Worm (Caenorhabditis elegans) whole organism, L4 larva: Measurements from ENCODE around the gene unc-50.

ENCODE experiments used
- D1046.2 ChIP-seq: fragments of 200-800 bp; sonication (Bioruptor generic); IDR thresholded peaks from 2 replicates; pipeline ENCODE4 v1.3.6; 2022; ENCODE audit warnings: missing genetic modification characterization, missing compliant biosample characterization
- F26F4.8 ChIP-seq: fragments of 200-800 bp; sonication (Bioruptor generic); conservative IDR thresholded peaks from 2 replicates; pipeline ENCODE4 v1.3.6; 2022; ENCODE audit warnings: missing genetic modification characterization, missing compliant biosample characterization
- F49E8.2 ChIP-seq: sonication (generic microtip); optimal IDR thresholded peaks from 2 replicates; lab custom pipeline; 2016; ENCODE audit warnings: missing compliant biosample characterization, mild to moderate bottlenecking, missing genetic modification characterization, borderline replicate concordance
- R02D3.7 ChIP-seq: fragments of 150-350 bp; sonication (generic microtip); optimal IDR thresholded peaks from 3 replicates; lab custom pipeline; 2014; ENCODE audit warnings: missing biosample characterization, missing genetic modification characterization
- T26A8.4 ChIP-seq: fragments of 200-800 bp; sonication (Bioruptor generic); IDR thresholded peaks from 2 replicates; pipeline ENCODE4 v1.3.6; 2022; ENCODE audit warnings: missing genetic modification characterization, missing compliant biosample characterization
- Y105C5A.15 ChIP-seq: fragments of 200-800 bp; sonication (Bioruptor generic); IDR thresholded peaks from 2 replicates; pipeline ENCODE4 v1.3.6; 2022; ENCODE audit warnings: missing genetic modification characterization, missing compliant biosample characterization
- Y48G9A.11 ChIP-seq: fragments of 200-800 bp; sonication (Bioruptor generic); IDR thresholded peaks from 2 replicates; pipeline ENCODE4 v1.3.6; 2022; ENCODE audit warnings: missing genetic modification reagents, missing genetic modification characterization, missing compliant biosample characterization
- ZK546.5 ChIP-seq, 2 experiments: sonication (generic microtip); optimal IDR thresholded peaks; 2 replicates each; lab custom pipeline; 2017; ENCODE audit warnings: missing biosample characterization in 2 of 2, missing genetic modification characterization in 2 of 2
- aha-1 ChIP-seq: fragments of 150-350 bp; peaks from one replicate; lab custom pipeline; 2014; ENCODE audit warnings: missing biosample characterization, missing genetic modification characterization
- ama-1 ChIP-seq: fragments of 150-350 bp; optimal IDR thresholded peaks from 2 replicates; lab custom pipeline; 2014; ENCODE audit warnings: inconsistent platforms, mixed read lengths
- ceh-62 ChIP-seq: sonication (generic microtip); optimal IDR thresholded peaks from 2 replicates; lab custom pipeline; 2017; ENCODE audit warnings: missing biosample characterization, missing genetic modification characterization
- ceh-82 ChIP-seq: sonication (generic microtip); optimal IDR thresholded peaks from 2 replicates; lab custom pipeline; 2017; ENCODE audit warnings: missing biosample characterization, missing genetic modification characterization
- daf-8 ChIP-seq: fragments of 200-800 bp; sonication (Bioruptor generic); IDR thresholded peaks from 2 replicates; pipeline ENCODE4 v1.3.6; 2022; ENCODE audit warnings: missing genetic modification characterization, missing compliant biosample characterization
- dve-1 ChIP-seq: sonication (generic microtip); optimal IDR thresholded peaks from 2 replicates; lab custom pipeline; 2017; ENCODE audit warnings: antibody characterized with exemption, mild to moderate bottlenecking, missing genetic modification characterization, missing compliant biosample characterization; ENCODE audit not compliant: insufficient read depth
- egl-27 ChIP-seq: sonication (generic microtip); optimal IDR thresholded peaks from 3 replicates; lab custom pipeline; 2017; ENCODE audit warnings: missing biosample characterization, missing genetic modification reagents, missing genetic modification characterization
- fkh-10 ChIP-seq: fragments of 150-350 bp; optimal IDR thresholded peaks from 2 replicates; lab custom pipeline; 2014; ENCODE audit warnings: missing biosample characterization, missing genetic modification reagents, missing genetic modification characterization
- hlh-11 ChIP-seq: fragments of 200-800 bp; sonication (Bioruptor generic); optimal IDR thresholded peaks from 2 replicates; lab custom pipeline; 2018; ENCODE audit warnings: mild to moderate bottlenecking, missing genetic modification characterization, missing compliant biosample characterization
- hlh-30 ChIP-seq: sonication (generic microtip); optimal IDR thresholded peaks from 2 replicates; lab custom pipeline; 2017; ENCODE audit warnings: antibody characterized with exemption, mild to moderate bottlenecking, missing genetic modification characterization, missing compliant biosample characterization; ENCODE audit not compliant: insufficient read depth
- hmg-1.1 ChIP-seq: fragments of 200-800 bp; sonication (Bioruptor generic); IDR thresholded peaks from 2 replicates; pipeline ENCODE4 v1.3.6; 2022; ENCODE audit warnings: missing genetic modification reagents, missing genetic modification characterization, missing compliant biosample characterization
- jun-1 ChIP-seq: fragments of 150-350 bp; optimal IDR thresholded peaks from 2 replicates; lab custom pipeline; 2014; ENCODE audit warnings: missing biosample characterization, missing genetic modification reagents, missing genetic modification characterization
- lim-7 ChIP-seq: fragments of 200-800 bp; sonication (Bioruptor generic); IDR thresholded peaks from 2 replicates; pipeline ENCODE4 v1.3.6; 2022; ENCODE audit warnings: missing genetic modification characterization, missing compliant biosample characterization
- lin-29 ChIP-seq: fragments of 200-800 bp; sonication (Bioruptor generic); IDR thresholded peaks from 2 replicates; pipeline ENCODE4 v1.3.6; 2022; ENCODE audit warnings: missing genetic modification reagents, missing genetic modification characterization, missing compliant biosample characterization
- lir-3 ChIP-seq: sonication (generic microtip); optimal IDR thresholded peaks from 2 replicates; lab custom pipeline; 2016; ENCODE audit warnings: mild to moderate bottlenecking, missing genetic modification characterization, missing compliant biosample characterization
- lsy-2 ChIP-seq, 2 experiments: fragments of 150-350 bp in 1 of 2; sonication (generic microtip) in 1 of 2; optimal IDR thresholded peaks; 2 replicates each; lab custom pipeline; 2014 to 2017; ENCODE audit warnings: missing biosample characterization in 2 of 2, missing genetic modification characterization in 2 of 2
- madf-5 ChIP-seq, 2 experiments: fragments of 200-800 bp; sonication (Bioruptor generic); IDR thresholded peaks; 2 replicates each; pipeline ENCODE4 v1.3.6; 2022; ENCODE audit warnings: missing compliant biosample characterization in 2 of 2, missing genetic modification characterization in 2 of 2
- madf-9 ChIP-seq: fragments of 200-800 bp; sonication (Bioruptor generic); conservative IDR thresholded peaks from 2 replicates; pipeline ENCODE4 v1.3.6; 2022; ENCODE audit warnings: missing genetic modification reagents, missing genetic modification characterization, missing compliant biosample characterization
- mdl-1 ChIP-seq, 2 experiments: fragments of 150-350 bp in 1 of 2; sonication (generic microtip) in 1 of 2; optimal IDR thresholded peaks; 2 replicates each; lab custom pipeline; 2014 to 2017; ENCODE audit warnings: missing biosample characterization in 2 of 2, missing genetic modification characterization in 2 of 2
- mep-1 ChIP-seq: fragments of 150-350 bp; sonication (generic microtip); optimal IDR thresholded peaks from 3 replicates; lab custom pipeline; 2014; ENCODE audit warnings: missing biosample characterization, missing genetic modification characterization
- nhr-10 ChIP-seq: fragments of 150-350 bp; optimal IDR thresholded peaks from 2 replicates; lab custom pipeline; 2014; ENCODE audit warnings: missing biosample characterization, missing genetic modification characterization
- nhr-111 ChIP-seq: fragments of 200-800 bp; sonication (Bioruptor generic); optimal IDR thresholded peaks from 2 replicates; lab custom pipeline; 2018; ENCODE audit warnings: mild to moderate bottlenecking, missing genetic modification characterization, missing compliant biosample characterization
- nhr-25 ChIP-seq: sonication (generic microtip); optimal IDR thresholded peaks from 2 replicates; lab custom pipeline; 2017; ENCODE audit warnings: missing genetic modification characterization, mild to moderate bottlenecking, missing compliant biosample characterization, antibody characterized with exemption, moderate library complexity, borderline replicate concordance; ENCODE audit not compliant: insufficient read depth
- nhr-28 ChIP-seq: fragments of 150-350 bp; optimal IDR thresholded peaks from 2 replicates; lab custom pipeline; 2014; ENCODE audit warnings: missing biosample characterization, missing genetic modification characterization
- nhr-42 ChIP-seq: fragments of 200-800 bp; sonication (Bioruptor generic); IDR thresholded peaks from 2 replicates; pipeline ENCODE4 v1.3.6; 2022; ENCODE audit warnings: missing genetic modification characterization, missing compliant biosample characterization
- nhr-76 ChIP-seq: fragments of 150-350 bp; optimal IDR thresholded peaks from 2 replicates; lab custom pipeline; 2014; ENCODE audit warnings: missing biosample characterization, missing genetic modification characterization
- skn-1 ChIP-seq: fragments of 150-350 bp; optimal IDR thresholded peaks from 2 replicates; lab custom pipeline; 2014; ENCODE audit warnings: missing biosample characterization, missing genetic modification characterization
- snpc-4 ChIP-seq: fragments of 150-350 bp; optimal IDR thresholded peaks from 2 replicates; lab custom pipeline; 2014; ENCODE audit warnings: missing biosample characterization, missing genetic modification characterization
- tag-97 ChIP-seq: fragments of 200-800 bp; sonication (Bioruptor generic); IDR thresholded peaks from 2 replicates; pipeline ENCODE4 v1.3.6; 2022; ENCODE audit warnings: missing genetic modification characterization, missing compliant biosample characterization
- unc-39 ChIP-seq: sonication (generic microtip); optimal IDR thresholded peaks from 2 replicates; lab custom pipeline; 2017; ENCODE audit warnings: missing biosample characterization, missing genetic modification characterization
- unc-62 ChIP-seq, 3 experiments: fragments of 150-350 bp in 1 of 3; sonication (generic microtip); optimal IDR thresholded peaks in 2 of 3; peaks in 1 of 3; 1 replicate in 1 of 3; 2 replicates in 2 of 3; lab custom pipeline; 2014 to 2017; ENCODE audit warnings: missing biosample characterization in 3 of 3, missing genetic modification characterization in 3 of 3, missing genetic modification reagents in 3 of 3, missing genotype in 1 of 3
- vab-7 ChIP-seq: fragments of 200-800 bp; sonication (Bioruptor generic); IDR thresholded peaks from 2 replicates; pipeline ENCODE4 v1.3.6; 2022; ENCODE audit warnings: missing genetic modification reagents, missing genetic modification characterization, missing compliant biosample characterization
- zag-1 ChIP-seq: fragments of 150-350 bp; optimal IDR thresholded peaks from 2 replicates; lab custom pipeline; 2014; ENCODE audit warnings: missing biosample characterization, missing genetic modification characterization
- zfp-3 ChIP-seq: fragments of 200-800 bp; sonication (Bioruptor generic); conservative IDR thresholded peaks from 2 replicates; pipeline ENCODE4 v1.3.6; 2022; ENCODE audit warnings: missing genetic modification reagents, missing genetic modification characterization, missing compliant biosample characterization
- zip-2 ChIP-seq: fragments of 150-350 bp; optimal IDR thresholded peaks from 2 replicates; lab custom pipeline; 2014; ENCODE audit warnings: missing biosample characterization, missing genetic modification characterization

The unc-50 gene

ce11 chrIII:10337508-10338166, 19.7 kb upstream of the unc-50 start, which contains the start of gene ttr-15 (continued):
- TF ChIP-seq hlh-30 (tag; lab: Kevin White, UChicago) = peak; percentile 34
- no peak for TF ChIP-seq hmg-1.1
- TF ChIP-seq zfp-3 (GFP tag; lab: Robert Waterston, UW) = 0 out of 2 replicates have a peak, but pooled peaks have one; percentile 14
- no peak for TF ChIP-seq zip-2 (tag; lab: Kevin White, UChicago)
- TF ChIP-seq snpc-4 (tag; lab: Kevin White, UChicago) = no peak
- TF ChIP-seq unc-39 = no peak
- peak; percentile 96 for TF ChIP-seq ama-1
- peak; percentile 72 for TF ChIP-seq dve-1 (tag; lab: Kevin White, UChicago)
- TF ChIP-seq nhr-10 = peak; percentile 13
- TF ChIP-seq nhr-28 = peak; percentile 41
- peak; percentile 51 for TF ChIP-seq hlh-11 (tag; lab: Kevin White, UChicago)
- TF ChIP-seq nhr-76 (tag; lab: Kevin White, UChicago) = peak; percentile 1
- TF ChIP-seq lir-3 (tag; lab: Kevin White, UChicago) = no peak
- TF ChIP-seq ceh-62 (tag; lab: Kevin White, UChicago) = no peak
- TF ChIP-seq lsy-2 (tag; optimal IDR thresholded peaks at IDR 0.05; lab: Kevin White, UChicago) = peak in 1 of 2 experiments; percentile 20

- no peak for TF ChIP-seq skn-1 (tag; lab: Kevin White, UChicago)
- no peak for TF ChIP-seq D1046.2 (GFP tag; lab: Robert Waterston, UW)
- peak in 1 of 2 experiments; percentile 54 for TF ChIP-seq unc-62 (GFP tag; optimal IDR thresholded peaks at IDR 0.05 in 1 of 2; lab: Kevin White, UChicago)
- TF ChIP-seq unc-62 (tag; optimal IDR thresholded peaks at IDR 0.05; lab: Kevin White, UChicago) = no peak
- no peak for TF ChIP-seq snpc-4 (tag; lab: Kevin White, UChicago)
- peak; percentile 96 for TF ChIP-seq aha-1 (tag; lab: Kevin White, UChicago)
- no peak for TF ChIP-seq T26A8.4 (GFP tag; lab: Robert Waterston, UW)
- TF ChIP-seq vab-7 (GFP tag; lab: Robert Waterston, UW) = no peak
These were observed 18.1 kb upstream of the unc-50 start for ce11 chrIII:10336109-10336508.

ce11 chrIII:10335086-10335485, 17.1 kb upstream of the unc-50 start, which contains the start of gene ced-9:
TSS of gene ced-9 (plus strand) at chrIII:10335172.
- TF ChIP-seq egl-27 (tag; lab: Kevin White, UChicago) (no peak), aha-1 (tag; lab: Kevin White, UChicago) (peak; percentile 97)
- TF ChIP-seq, all 104 proteins: peak for 1

DNA sequence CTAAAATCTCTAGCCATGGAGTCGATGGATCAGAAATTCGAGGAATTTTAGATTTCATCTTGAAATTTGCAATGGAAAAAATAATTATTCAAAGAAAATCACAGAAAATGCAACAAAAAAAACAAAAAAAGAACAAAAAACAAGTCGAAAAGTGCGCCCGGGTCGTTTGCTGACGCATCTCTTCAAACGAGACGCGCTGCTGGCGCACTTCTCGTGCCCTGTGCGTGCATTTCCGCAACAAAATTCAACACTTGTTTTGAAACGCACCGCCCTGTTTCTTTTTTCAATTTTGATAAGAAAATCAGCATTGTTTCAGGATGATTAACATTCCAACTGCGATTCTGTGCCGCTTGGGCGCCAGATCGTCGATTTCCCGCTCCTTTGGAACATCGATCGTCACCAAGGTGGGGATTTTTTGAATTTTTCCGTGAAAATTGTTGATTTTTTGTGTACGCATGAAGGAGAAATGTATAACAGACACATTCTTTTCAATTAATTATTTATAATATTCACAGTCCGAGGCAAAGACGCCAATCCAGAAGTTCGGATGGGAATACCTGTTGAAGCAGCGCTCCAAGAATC, 16.1 kb upstream of the unc-50 start, which contains the start of the genes jmjd-4 and mev-1:
Gene jmjd-4 (minus strand): TSS at position 58 of the 582 bp plus-strand sequence.
Gene mev-1 (plus strand): TSS at position 317 of the 582 bp plus-strand sequence.
- TF ChIP-seq skn-1 (tag; lab: Kevin White, UChicago) = no peak
- TF ChIP-seq ZK546.5 (tag; optimal IDR thresholded peaks at IDR 0.05; lab: Kevin White, UChicago) = no peak
- peak; percentile 99 for TF ChIP-seq aha-1 (tag; lab: Kevin White, UChicago)
- TF ChIP-seq zag-1 (tag; lab: Kevin White, UChicago) = no peak
- TF ChIP-seq fkh-10 (GFP tag; lab: Kevin White, UChicago) = peak; percentile 40
- no peak for TF ChIP-seq lim-7 (GFP tag; lab: Robert Waterston, UW)
- TF ChIP-seq nhr-25 (tag; lab: Kevin White, UChicago) = peak; percentile 40
- TF ChIP-seq nhr-28 = peak; percentile 47
- peak in 1 of 2 experiments; percentile 42 for TF ChIP-seq mdl-1 (tag; optimal IDR thresholded peaks at IDR 0.05; lab: Kevin White, UChicago)
- no peak for TF ChIP-seq ceh-82 (tag; lab: Kevin White, UChicago)
- TF ChIP-seq lin-29 (GFP tag; lab: Robert Waterston, UW) = peak; percentile 74
- TF ChIP-seq madf-9 = 0 out of 2 replicates have a peak, but pooled peaks have one; percentile 41
- TF ChIP-seq nhr-111 (GFP tag; lab: Kevin White, UChicago) = no peak
- no peak for TF ChIP-seq tag-97 (GFP tag; lab: Robert Waterston, UW)
- peak; percentile 88 for TF ChIP-seq mep-1
- TF ChIP-seq nhr-42 (GFP tag; lab: Robert Waterston, UW) = 0 out of 2 replicates have a peak, but pooled peaks have one; percentile 67
- no peak for TF ChIP-seq R02D3.7
- TF ChIP-seq Y105C5A.15 = no peak
- TF ChIP-seq hmg-1.1 = peak; percentile 89
- TF ChIP-seq madf-5 (GFP tag; IDR thresholded peaks at IDR 0.05; lab: Robert Waterston, UW) = no peak
- TF ChIP-seq Y48G9A.11 = no peak
- peak; percentile 35 for TF ChIP-seq jun-1 (tag; lab: Kevin White, UChicago)
- TF ChIP-seq F26F4.8 = no peak
- no peak for TF ChIP-seq ceh-62 (tag; lab: Kevin White, UChicago)
- peak; percentile 38 for TF ChIP-seq F49E8.2 (tag; lab: Kevin White, UChicago)
- TF ChIP-seq daf-8 = no peak
